Worm (Caenorhabditis elegans): ENCODE data around the gene grd-7.
A peak's percentile ranks its signal among the peaks of the same experiment; 100 is the strongest.

The grd-7 gene

ce11 chrX:7314564-7314963 is 45.3 kb upstream of the grd-7 start (continued):
- TF ChIP-seq hlh-26 (GFP tag; conservative IDR thresholded peaks at IDR 0.05) (no peak), snpc-3.4 (tag; optimal IDR thresholded peaks at IDR 0.05) (no peak), repo-1 (tag; optimal IDR thresholded peaks at IDR 0.05) (peak; percentile 27), dpl-1 (GFP tag; optimal IDR thresholded peaks at IDR 0.05) (no peak), nhr-90 (tag; optimal IDR thresholded peaks at IDR 0.05) (no peak), Y53F4B.3 (GFP tag; IDR thresholded peaks at IDR 0.05) (no peak), nhr-80 (tag; optimal IDR thresholded peaks at IDR 0.05) (peak; percentile 21), athp-1 (tag; optimal IDR thresholded peaks at IDR 0.05) (no peak), snpc-1.3 (tag; optimal IDR thresholded peaks at IDR 0.05; ENCODE audit: insufficient read depth) (no peak), F37B4.10 (GFP tag; IDR thresholded peaks at IDR 0.05) (no peak), B0019.2 (GFP tag; conservative IDR thresholded peaks at IDR 0.05) (no peak), tbp1 (GFP tag; optimal IDR thresholded peaks at IDR 0.05) (peak; percentile 3), madf-3 (GFP tag; IDR thresholded peaks at IDR 0.05) (no peak), ztf-18 (tag; optimal IDR thresholded peaks at IDR 0.05) (no peak), hmg-20 (GFP tag; IDR thresholded peaks at IDR 0.05) (no peak)

ce11 chrX:7313236-7313635 is 44.0 kb upstream of the grd-7 start:
- no peak for TF ChIP-seq F33H1.4 (GFP tag; IDR thresholded peaks at IDR 0.05)
- no peak for TF ChIP-seq Y53F4B.3 (GFP tag; IDR thresholded peaks at IDR 0.05)
- no peak for TF ChIP-seq efl-1 (GFP tag; optimal IDR thresholded peaks at IDR 0.05)
- no peak for TF ChIP-seq tbp1 (GFP tag; optimal IDR thresholded peaks at IDR 0.05)
- TF ChIP-seq aptf-2 (GFP tag; conservative IDR thresholded peaks at IDR 0.05): no peak
- no peak for TF ChIP-seq C17E4.6 (GFP tag; IDR thresholded peaks at IDR 0.05)
- TF ChIP-seq repo-1 (tag; optimal IDR thresholded peaks at IDR 0.05): no peak
- TF ChIP-seq B0261.1 (tag; optimal IDR thresholded peaks at IDR 0.05): no peak
- no peak for TF ChIP-seq fkh-3 (tag; optimal IDR thresholded peaks at IDR 0.05)
- TF ChIP-seq atf-7 (tag; optimal IDR thresholded peaks at IDR 0.05): no peak
- no peak for TF ChIP-seq Y67H2A.10 (GFP tag; conservative IDR thresholded peaks at IDR 0.05)
- no peak for TF ChIP-seq gei-17 (GFP tag; optimal IDR thresholded peaks at IDR 0.05)
- TF ChIP-seq Y56A3A.18 (GFP tag; IDR thresholded peaks at IDR 0.05): no peak
- no peak for TF ChIP-seq ztf-25 (GFP tag; IDR thresholded peaks at IDR 0.05)
- no peak for TF ChIP-seq D2030.7 (GFP tag; IDR thresholded peaks at IDR 0.05)
- TF ChIP-seq aptf-3 (GFP tag; IDR thresholded peaks at IDR 0.05): no peak
- TF ChIP-seq zfh-2 (GFP tag; conservative IDR thresholded peaks at IDR 0.05): no peak
- no peak for TF ChIP-seq nhr-27 (tag; optimal IDR thresholded peaks at IDR 0.05)
- TF ChIP-seq ccch-3 (GFP tag; optimal IDR thresholded peaks at IDR 0.05): no peak

- TF ChIP-seq aptf-2 (GFP tag; conservative IDR thresholded peaks at IDR 0.05): peak; percentile 91
- no peak for TF ChIP-seq ztf-22 (GFP tag; optimal IDR thresholded peaks at IDR 0.05)
Measured at ce11 chrX:7311870-7312269, 42.6 kb upstream of the grd-7 start.

ce11 chrX:7309775-7310174 is 40.5 kb upstream of the grd-7 start, which contains the start of the genes his-38 and his-40:
Gene his-38 (minus strand): TSS chrX:7309875.
Gene his-40 (plus strand): TSS chrX:7310110.
- TF ChIP-seq egl-18 (GFP tag; IDR thresholded peaks at IDR 0.05): no peak
- TF ChIP-seq hmg-1.2 (GFP tag; IDR thresholded peaks at IDR 0.05): peak; percentile 36; the same call in 1 of the 2 replicates

- TF ChIP-seq ceh-100 (GFP tag; IDR thresholded peaks at IDR 0.05) (no peak), F49E8.2 (tag; optimal IDR thresholded peaks at IDR 0.05; ENCODE audit: insufficient read depth) (no peak), Y67H2A.10 (GFP tag; conservative IDR thresholded peaks at IDR 0.05) (0 out of 2 replicates have a peak, but pooled peaks have one; percentile 31), chd-7 (tag; optimal IDR thresholded peaks at IDR 0.05) (peak; percentile 34), hmg-1.2 (GFP tag; IDR thresholded peaks at IDR 0.05) (peak; percentile 57; the same call in 1 of the 2 replicates), lin-26 (GFP tag; IDR thresholded peaks at IDR 0.05) (peak; percentile 68; the same call in 1 of the 2 replicates), mel-28 (tag; optimal IDR thresholded peaks at IDR 0.05; ENCODE audit: borderline replicate concordance) (no peak), snpc-4 (GFP tag; optimal IDR thresholded peaks at IDR 0.05) (no peak), snpc-4 (tag; optimal IDR thresholded peaks at IDR 0.05) (peak in 3 of 4 experiments; percentile 3 to 7 (median 5)), madf-8 (GFP tag; conservative IDR thresholded peaks at IDR 0.05) (no peak), ZK185.1 (tag; optimal IDR thresholded peaks at IDR 0.05; ENCODE audit: poor library complexity, severe bottlenecking) (peak; percentile 37)
Measured at ce11 chrX:7306434-7306833, 37.2 kb upstream of the grd-7 start.
